Fruit fly (Drosophila melanogaster) whole organism, prepupa: ENCODE results near the gene CG10803.

Experiments
- CG10631 ChIP-seq: fragments of 200-800 bp; sonication (Bioruptor generic); optimal IDR thresholded peaks from 2 replicates; lab custom pipeline; 2016; ENCODE audit warnings: missing biosample characterization, missing genetic modification characterization
- CG3032 ChIP-seq: fragments of 200-800 bp; optimal IDR thresholded peaks from 2 replicates; lab custom pipeline; 2019; ENCODE audit warnings: missing biosample characterization, mild to moderate bottlenecking, missing genetic modification characterization, moderate library complexity
- CG6792 ChIP-seq: fragments of 200-800 bp; sonication (Bioruptor generic); optimal IDR thresholded peaks from 3 replicates; lab custom pipeline; 2016; ENCODE audit warnings: missing biosample characterization, missing genetic modification characterization
- CG6854 ChIP-seq: fragments of 200-800 bp; sonication (Bioruptor generic); optimal IDR thresholded peaks from 2 replicates; lab custom pipeline; 2017; ENCODE audit warnings: missing biosample characterization, mild to moderate bottlenecking, missing genetic modification characterization
- Hr38 ChIP-seq: sonication (Bioruptor generic); optimal IDR thresholded peaks from 2 replicates; lab custom pipeline; 2016; ENCODE audit warnings: missing biosample characterization, missing genetic modification characterization
- achi ChIP-seq: fragments of 200-800 bp; sonication (Bioruptor generic); optimal IDR thresholded peaks from 3 replicates; lab custom pipeline; 2016; ENCODE audit warnings: missing biosample characterization, missing genetic modification characterization
- esn ChIP-seq: fragments of 200-800 bp; sonication (Bioruptor generic); optimal IDR thresholded peaks from 2 replicates; lab custom pipeline; 2016; ENCODE audit warnings: missing biosample characterization, mild to moderate bottlenecking, missing genetic modification characterization, moderate library complexity
- fkh ChIP-seq: fragments of 200-800 bp; sonication (Bioruptor generic); optimal IDR thresholded peaks from 3 replicates; lab custom pipeline; 2017; ENCODE audit warnings: missing biosample characterization, mild to moderate bottlenecking, missing genetic modification characterization, moderate library complexity

DNA sequence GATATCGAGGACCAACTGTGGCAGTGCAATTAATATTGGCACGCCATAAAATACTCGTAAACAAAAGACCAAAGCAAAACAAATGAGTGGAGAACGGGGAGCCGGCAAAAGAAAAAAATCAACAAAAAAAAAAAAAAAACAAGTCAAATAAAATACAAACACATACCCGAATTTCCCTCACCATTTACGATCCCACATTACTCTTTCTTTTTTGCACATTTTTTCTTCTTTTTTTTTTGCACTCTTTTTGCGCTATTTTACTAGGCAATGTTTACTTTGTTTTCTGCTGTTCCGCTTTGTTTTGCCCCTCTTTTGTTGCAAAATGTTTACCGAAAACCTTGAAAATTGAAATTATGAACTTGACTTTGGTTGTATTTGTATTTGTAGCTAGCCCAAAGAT, 38.8 kb upstream of the CG10803 start:
- TF ChIP-seq achi (GFP tag; lab: Kevin White, UChicago) = no peak
- TF ChIP-seq CG6854 (GFP tag; lab: Kevin White, UChicago) = no peak
- TF ChIP-seq CG6792 (GFP tag; lab: Kevin White, UChicago) = no peak
- no peak for TF ChIP-seq esn (GFP tag; lab: Kevin White, UChicago)
- no peak for TF ChIP-seq CG3032 (tag; lab: Kevin White, UChicago)
- TF ChIP-seq fkh (GFP tag; lab: Kevin White, UChicago) = no peak
- TF ChIP-seq CG10631 = no peak
- no peak for TF ChIP-seq Hr38 (GFP tag; lab: Kevin White, UChicago)
